Worm (Caenorhabditis elegans) whole organism, L1 larva: ENCODE measurements around the gene F44A6.3.

Experiments
- F16B12.6 ChIP-seq: fragments of 150-350 bp; optimal IDR thresholded peaks from 2 replicates; lab custom pipeline; 2014; ENCODE audit warnings: missing biosample characterization, missing genetic modification characterization
- Y116A8C.19 ChIP-seq: sonication (generic microtip); optimal IDR thresholded peaks from 2 replicates; lab custom pipeline; 2016; ENCODE audit warnings: missing compliant biosample characterization, missing genetic modification characterization, borderline replicate concordance
- aly-2 ChIP-seq: fragments of 150-350 bp; optimal IDR thresholded peaks from 2 replicates; lab custom pipeline; 2014; ENCODE audit warnings: missing biosample characterization, missing genetic modification characterization
- ama-1 ChIP-seq: fragments of 150-350 bp; optimal IDR thresholded peaks from 2 replicates; lab custom pipeline; 2014
- ceh-63 ChIP-seq: fragments of 200-800 bp; sonication (Bioruptor generic); optimal IDR thresholded peaks from 2 replicates; lab custom pipeline; 2018; ENCODE audit warnings: mild to moderate bottlenecking, missing genetic modification characterization, missing compliant biosample characterization
- efl-1 ChIP-seq, 4 experiments: fragments of 150-350 bp; optimal IDR thresholded peaks in 3 of 4; peaks in 1 of 4; 1 replicate in 1 of 4; 2 replicates in 3 of 4; lab custom pipeline; 2014; ENCODE audit warnings: missing biosample characterization in 2 of 4, missing genetic modification characterization in 2 of 4, missing genetic modification reagents in 2 of 4
- efl-3 ChIP-seq: fragments of 200-800 bp; sonication (Bioruptor generic); optimal IDR thresholded peaks from 2 replicates; lab custom pipeline; 2018; ENCODE audit warnings: mild to moderate bottlenecking, missing genetic modification characterization, missing compliant biosample characterization
- grh-1 ChIP-seq: fragments of 200-800 bp; sonication (Bioruptor generic); IDR thresholded peaks from 2 replicates; pipeline ENCODE4 v1.3.6; 2022; ENCODE audit warnings: missing genetic modification reagents, missing genetic modification characterization, missing compliant biosample characterization
- hlh-4 ChIP-seq: sonication (generic microtip); optimal IDR thresholded peaks from 2 replicates; lab custom pipeline; 2016; ENCODE audit warnings: mild to moderate bottlenecking, missing genetic modification characterization, missing compliant biosample characterization
- irx-1 ChIP-seq: sonication (generic microtip); optimal IDR thresholded peaks from 2 replicates; lab custom pipeline; 2016; ENCODE audit warnings: missing genetic modification characterization, missing compliant biosample characterization
- isw-1 ChIP-seq: fragments of 200-800 bp; sonication (Bioruptor generic); IDR thresholded peaks from 2 replicates; pipeline ENCODE4 v1.3.6; 2022; ENCODE audit warnings: missing genetic modification characterization, missing compliant biosample characterization
- jun-1 ChIP-seq: fragments of 150-350 bp; optimal IDR thresholded peaks from 2 replicates; lab custom pipeline; 2014; ENCODE audit warnings: missing biosample characterization, missing genetic modification reagents, missing genetic modification characterization
- lin-13 ChIP-seq: fragments of 150-350 bp; optimal IDR thresholded peaks from 2 replicates; lab custom pipeline; 2014; ENCODE audit warnings: missing biosample characterization, missing genetic modification reagents, missing genetic modification characterization
- lin-39 ChIP-seq: fragments of 150-350 bp; optimal IDR thresholded peaks from 2 replicates; lab custom pipeline; 2014; ENCODE audit warnings: missing biosample characterization, missing genetic modification reagents, missing genetic modification characterization
- mep-1 ChIP-seq: fragments of 150-350 bp; optimal IDR thresholded peaks from 2 replicates; lab custom pipeline; 2014; ENCODE audit warnings: missing biosample characterization, missing genetic modification characterization
- nhr-12 ChIP-seq: sonication (generic microtip); optimal IDR thresholded peaks from 2 replicates; lab custom pipeline; 2017; ENCODE audit warnings: missing biosample characterization, missing genetic modification characterization
- nhr-237 ChIP-seq: fragments of 150-350 bp; optimal IDR thresholded peaks from 2 replicates; lab custom pipeline; 2014; ENCODE audit warnings: missing biosample characterization, missing genetic modification characterization
- nhr-71 ChIP-seq: sonication (generic microtip); optimal IDR thresholded peaks from 2 replicates; lab custom pipeline; 2016; ENCODE audit warnings: mild to moderate bottlenecking, missing genetic modification characterization, moderate library complexity, missing compliant biosample characterization
- nhr-84 ChIP-seq: sonication (generic microtip); optimal IDR thresholded peaks from 2 replicates; lab custom pipeline; 2017; ENCODE audit warnings: missing biosample characterization, missing genetic modification characterization
- nhr-90 ChIP-seq: sonication (generic microtip); optimal IDR thresholded peaks from 2 replicates; lab custom pipeline; 2016; ENCODE audit warnings: mild to moderate bottlenecking, missing genetic modification characterization, missing compliant biosample characterization; ENCODE audit not compliant: poor library complexity
- pag-3 ChIP-seq: sonication (generic microtip); optimal IDR thresholded peaks from 2 replicates; lab custom pipeline; 2017; ENCODE audit warnings: missing genetic modification characterization, mild to moderate bottlenecking, missing compliant biosample characterization, antibody characterized with exemption, borderline replicate concordance; ENCODE audit not compliant: insufficient read depth
- rnt-1 ChIP-seq: sonication (generic microtip); optimal IDR thresholded peaks from 2 replicates; lab custom pipeline; 2016; ENCODE audit warnings: mild to moderate bottlenecking, missing genetic modification characterization, moderate library complexity, missing compliant biosample characterization
- skn-1 ChIP-seq: fragments of 150-350 bp; optimal IDR thresholded peaks from 2 replicates; lab custom pipeline; 2014; ENCODE audit warnings: missing biosample characterization, missing genetic modification characterization
- snu-23 ChIP-seq: sonication (generic microtip); optimal IDR thresholded peaks from 2 replicates; lab custom pipeline; 2016; ENCODE audit warnings: missing genetic modification characterization, missing compliant biosample characterization
- swsn-7 ChIP-seq: sonication (generic microtip); optimal IDR thresholded peaks from 2 replicates; lab custom pipeline; 2016; ENCODE audit warnings: missing genetic modification characterization, missing compliant biosample characterization
- vab-15 ChIP-seq: sonication (generic microtip); optimal IDR thresholded peaks from 2 replicates; lab custom pipeline; 2017; ENCODE audit warnings: missing genotype, mild to moderate bottlenecking, missing genetic modification characterization, missing compliant biosample characterization
- zag-1 ChIP-seq: fragments of 150-350 bp; optimal IDR thresholded peaks from 2 replicates; lab custom pipeline; 2014; ENCODE audit warnings: missing biosample characterization, missing genetic modification characterization
- zip-4 ChIP-seq: fragments of 200-800 bp; sonication (Bioruptor generic); optimal IDR thresholded peaks from 2 replicates; lab custom pipeline; 2018; ENCODE audit warnings: mild to moderate bottlenecking, missing genetic modification characterization, moderate library complexity, missing compliant biosample characterization
- ztf-11 ChIP-seq, 2 experiments: sonication (generic microtip); optimal IDR thresholded peaks; 2 replicates each; lab custom pipeline; 2016 to 2017; ENCODE audit warnings: missing genetic modification characterization in 2 of 2, missing biosample characterization in 1 of 2, missing compliant biosample characterization in 1 of 2

Gene F44A6.3

DNA sequence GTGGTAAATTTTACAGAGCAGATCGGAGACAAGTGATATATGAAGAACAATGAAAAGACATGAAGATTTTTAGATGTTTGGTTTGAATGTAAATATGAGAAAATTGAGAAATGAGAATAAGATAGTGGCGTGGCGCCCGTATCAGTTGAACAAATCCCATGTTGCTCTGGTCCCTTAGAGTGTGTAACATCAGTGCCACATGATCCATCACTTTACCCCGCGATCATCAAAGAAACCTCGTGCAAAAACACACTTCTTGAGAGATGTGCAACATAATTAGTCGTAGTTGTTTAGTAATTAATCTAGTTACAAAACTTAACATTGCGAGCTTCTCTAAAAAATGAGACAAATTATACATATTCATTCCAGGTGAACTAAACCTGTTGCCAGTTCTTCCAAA lies 41.5 kb downstream of the F44A6.3 start (continued):
- TF ChIP-seq ama-1 (lab: Kevin White, UChicago) (no peak), ztf-11 (tag; optimal IDR thresholded peaks at IDR 0.05; lab: Kevin White, UChicago) (no peak), zip-4 (GFP tag; lab: Kevin White, UChicago) (no peak), nhr-12 (tag; lab: Kevin White, UChicago) (no peak), nhr-71 (tag; lab: Kevin White, UChicago) (peak; percentile 61), F16B12.6 (no peak), rnt-1 (tag; lab: Kevin White, UChicago) (peak; percentile 46)

DNA sequence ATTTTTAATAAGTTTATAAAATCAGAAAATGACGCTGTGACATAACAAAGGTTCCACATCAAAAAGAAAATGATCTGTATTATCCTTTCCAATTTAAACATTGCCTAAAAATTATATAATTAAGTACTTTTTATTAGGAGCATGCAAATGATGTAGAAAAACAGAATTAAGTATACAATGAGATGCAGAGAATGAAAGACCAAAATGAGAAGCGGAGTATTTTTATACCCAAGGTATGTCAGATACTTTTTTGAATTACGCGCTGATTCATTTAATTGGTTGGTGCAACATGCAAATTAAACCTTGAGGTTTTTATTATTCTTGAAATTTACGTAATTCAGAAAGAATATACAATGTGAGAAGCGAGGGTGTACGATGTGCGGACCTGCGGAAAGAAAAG lies 47.5 kb downstream of the F44A6.3 start, which contains the start of gene C32A9.1:
C32A9.1 (minus strand) TSS at position 101 of the 400 bp plus-strand sequence.
- TF ChIP-seq hlh-4 (tag; lab: Kevin White, UChicago) (no peak), aly-2 (tag; lab: Kevin White, UChicago) (no peak), grh-1 (GFP tag; lab: Robert Waterston, UW) (no peak), swsn-7 (tag; lab: Kevin White, UChicago) (no peak), jun-1 (tag; lab: Kevin White, UChicago) (no peak), efl-3 (GFP tag; lab: Kevin White, UChicago) (no peak), pag-3 (tag; lab: Kevin White, UChicago) (no peak), lin-39 (no peak), mep-1 (no peak), isw-1 (GFP tag; lab: Robert Waterston, UW) (no peak), irx-1 (tag; lab: Kevin White, UChicago) (no peak), zag-1 (tag; lab: Kevin White, UChicago) (no peak), vab-15 (tag; lab: Kevin White, UChicago) (no peak), snu-23 (GFP tag; lab: Kevin White, UChicago) (no peak), Y116A8C.19 (tag; lab: Kevin White, UChicago) (no peak), skn-1 (tag; lab: Kevin White, UChicago) (no peak), nhr-84 (tag; lab: Kevin White, UChicago) (no peak), nhr-90 (tag; lab: Kevin White, UChicago) (no peak), nhr-237 (no peak), lin-13 (GFP tag; lab: Kevin White, UChicago) (no peak)

DNA sequence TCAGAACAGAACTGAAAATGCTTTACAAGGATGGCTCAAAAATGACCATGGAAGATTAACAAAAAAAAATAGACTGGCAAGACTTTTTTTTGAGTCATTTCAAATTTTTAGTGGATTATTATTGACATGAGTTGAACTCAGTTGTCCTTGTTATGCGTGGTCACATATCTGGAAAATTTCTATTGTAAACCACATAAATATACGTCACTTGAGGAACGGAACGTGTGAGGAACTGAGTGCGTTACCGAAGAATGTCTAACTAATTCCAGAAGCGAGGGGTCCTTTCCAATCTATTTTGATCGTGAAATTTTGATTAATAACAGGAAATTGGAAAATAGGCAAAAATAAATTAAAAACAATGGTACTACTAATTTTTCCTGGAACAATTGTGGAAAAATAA lies 49.7 kb downstream of the F44A6.3 start:
- TF ChIP-seq efl-1 (optimal IDR thresholded peaks at IDR 0.05; lab: Kevin White, UChicago) (no peak), efl-1 (GFP tag; optimal IDR thresholded peaks at IDR 0.05 in 1 of 2; lab: Kevin White, UChicago) (peak in 1 of 2 experiments; percentile 52), ceh-63 (no peak)
